Fruit fly (Drosophila melanogaster): Measurements from ENCODE around the gene Prosbeta3.

- TF ChIP-seq Meics (GFP tag; optimal IDR thresholded peaks at IDR 0.05) (no peak), Atf-2 (GFP tag; optimal IDR thresholded peaks at IDR 0.05) (no peak), hb (GFP tag; IDR thresholded peaks at IDR 0.05; ENCODE audit: partially characterized antibody) (no peak), Xrp1 (GFP tag; IDR thresholded peaks at IDR 0.05) (no peak), Sox102F (GFP tag; optimal IDR thresholded peaks at IDR 0.05) (no peak), CG15696 (tag; optimal IDR thresholded peaks at IDR 0.05) (no peak), Ets97D (GFP tag; optimal IDR thresholded peaks at IDR 0.05) (peak; percentile 52), esg (GFP tag; conservative IDR thresholded peaks at IDR 0.05) (no peak), ftz-f1 (GFP tag; optimal IDR thresholded peaks at IDR 0.05) (no peak), Dp (GFP tag; optimal IDR thresholded peaks at IDR 0.05) (peak; percentile 61), CG4854 (GFP tag; optimal IDR thresholded peaks at IDR 0.05) (no peak), Deaf1 (tag; optimal IDR thresholded peaks at IDR 0.05) (no peak), CG10274 (GFP tag; optimal IDR thresholded peaks at IDR 0.05) (no peak)
These were observed 13.7 kb upstream of the Prosbeta3 start, which contains the start of gene tgo for dm6 chr3R:9019689-9020138.

Data from whole organism, embryonic.